Fruit fly (Drosophila melanogaster) whole organism, embryonic: ENCODE measurements around the gene CG43121.

Experiments
- Atf-2 ChIP-seq: fragments of 200-800 bp; sonication (Bioruptor generic); optimal IDR thresholded peaks from 2 replicates; lab custom pipeline; 2016; ENCODE audit warnings: missing biosample characterization, missing genetic modification characterization
- CG10321 ChIP-seq: fragments of 200-800 bp; sonication (Bioruptor generic); IDR thresholded peaks from 2 replicates; pipeline ENCODE4 v1.3.6; 2022; ENCODE audit warnings: missing biosample characterization, missing genetic modification characterization
- CG10431 ChIP-seq: fragments of 200-800 bp; sonication (Bioruptor generic); optimal IDR thresholded peaks from 3 replicates; lab custom pipeline; 2018; ENCODE audit warnings: missing biosample characterization, mild to moderate bottlenecking, missing genetic modification characterization
- CG10565 ChIP-seq: fragments of 200-800 bp; sonication (Bioruptor generic); optimal IDR thresholded peaks from 3 replicates; lab custom pipeline; 2016; ENCODE audit warnings: missing biosample characterization, mild to moderate bottlenecking, missing genetic modification characterization
- CG12299 ChIP-seq: fragments of 200-800 bp; sonication (Bioruptor generic); optimal IDR thresholded peaks from 2 replicates; lab custom pipeline; 2018; ENCODE audit warnings: missing biosample characterization, mild to moderate bottlenecking, missing genetic modification characterization
- CG12659 ChIP-seq: fragments of 200-800 bp; sonication (Bioruptor generic); optimal IDR thresholded peaks from 3 replicates; lab custom pipeline; 2017; ENCODE audit warnings: mild to moderate bottlenecking, missing biosample characterization, missing genetic modification reagents, missing genetic modification characterization
- CG1602 ChIP-seq: fragments of 200-800 bp; sonication (Bioruptor generic); optimal IDR thresholded peaks from 3 replicates; lab custom pipeline; 2016; ENCODE audit warnings: missing biosample characterization, missing genetic modification characterization
- CG17328 ChIP-seq: fragments of 200-800 bp; sonication (Bioruptor generic); IDR thresholded peaks from 2 replicates; pipeline ENCODE4 v1.3.6; 2022; ENCODE audit warnings: missing biosample characterization, missing genetic modification characterization
- CG18011 ChIP-seq: fragments of 200-800 bp; sonication (Bioruptor generic); optimal IDR thresholded peaks from 2 replicates; lab custom pipeline; 2017; ENCODE audit warnings: missing biosample characterization, missing genetic modification characterization, mild to moderate bottlenecking, moderate library complexity, missing genotype
- CG31441 ChIP-seq: fragments of 200-800 bp; sonication (Bioruptor generic); IDR thresholded peaks from 2 replicates; pipeline ENCODE4 v1.3.6; 2022; ENCODE audit warnings: missing biosample characterization, missing genetic modification characterization
- CG32532 ChIP-seq: fragments of 200-800 bp; sonication (Bioruptor generic); IDR thresholded peaks from 2 replicates; pipeline ENCODE4 v1.3.6; 2022; ENCODE audit warnings: missing biosample characterization, missing genetic modification characterization
- CG34224 ChIP-seq: fragments of 200-800 bp; sonication (Bioruptor generic); IDR thresholded peaks from 3 replicates; pipeline ENCODE4 v1.3.6; 2022; ENCODE audit warnings: missing biosample characterization, missing genetic modification characterization; ENCODE audit not compliant: partially characterized antibody
- CG4328 ChIP-seq: fragments of 200-800 bp; sonication (Bioruptor generic); optimal IDR thresholded peaks from 3 replicates; lab custom pipeline; 2017; ENCODE audit warnings: missing biosample characterization, missing genetic modification reagents, missing genetic modification characterization
- CG4854 ChIP-seq: fragments of 200-800 bp; sonication (Bioruptor generic); optimal IDR thresholded peaks from 2 replicates; lab custom pipeline; 2016; ENCODE audit warnings: missing biosample characterization, missing genetic modification characterization, inconsistent platforms
- CG6791 ChIP-seq: fragments of 200-800 bp; sonication (Bioruptor generic); IDR thresholded peaks from 3 replicates; pipeline ENCODE4 v1.3.6; 2022; ENCODE audit warnings: missing biosample characterization, missing genetic modification characterization; ENCODE audit not compliant: partially characterized antibody
- CG7987 ChIP-seq: fragments of 200-800 bp; sonication (Bioruptor generic); optimal IDR thresholded peaks from 2 replicates; lab custom pipeline; 2018; ENCODE audit warnings: missing biosample characterization, mild to moderate bottlenecking, missing genetic modification characterization, moderate library complexity
- CG8290 ChIP-seq, 3 experiments: fragments of 200-800 bp; sonication (Bioruptor generic); optimal IDR thresholded peaks; 2 replicates each; lab custom pipeline; 2016 to 2019; ENCODE audit warnings: missing biosample characterization in 3 of 3, missing genetic modification characterization in 3 of 3, mild to moderate bottlenecking in 2 of 3, moderate library complexity in 1 of 3
- CG8478 ChIP-seq: fragments of >200 bp; optimal IDR thresholded peaks from 2 replicates; lab custom pipeline; 2018
- CG9437 ChIP-seq: fragments of 200-800 bp; sonication (Bioruptor generic); optimal IDR thresholded peaks from 2 replicates; lab custom pipeline; 2018; ENCODE audit warnings: missing biosample characterization, mild to moderate bottlenecking, missing genetic modification characterization
- Drgx ChIP-seq: fragments of 200-800 bp; sonication (Bioruptor generic); IDR thresholded peaks from 2 replicates; pipeline ENCODE4 v1.3.6; 2022; ENCODE audit warnings: missing biosample characterization, missing genetic modification characterization
- Fer2 ChIP-seq: fragments of 200-800 bp; sonication (Bioruptor generic); optimal IDR thresholded peaks from 2 replicates; lab custom pipeline; 2018; ENCODE audit warnings: missing biosample characterization, mild to moderate bottlenecking, missing genetic modification characterization, moderate library complexity
- HHEX ChIP-seq: fragments of 200-800 bp; sonication (Bioruptor generic); optimal IDR thresholded peaks from 3 replicates; lab custom pipeline; 2017; ENCODE audit warnings: missing biosample characterization, mild to moderate bottlenecking, missing genetic modification characterization, missing genetic modification reagents
- Hr51 ChIP-seq, 2 experiments: fragments of 200-800 bp; sonication (Bioruptor generic); optimal IDR thresholded peaks; 2 replicates in 1 of 2; 3 replicates in 1 of 2; lab custom pipeline; 2016 to 2018; ENCODE audit warnings: missing biosample characterization in 2 of 2, missing genetic modification characterization in 2 of 2, mild to moderate bottlenecking in 1 of 2, moderate library complexity in 1 of 2
- Kr ChIP-seq: fragments of 200-800 bp; sonication (Bioruptor generic); optimal IDR thresholded peaks from 2 replicates; lab custom pipeline; 2017; ENCODE audit warnings: missing biosample characterization, mild to moderate bottlenecking, missing genetic modification characterization
- NC2β ChIP-seq: fragments of 200-800 bp; sonication (Bioruptor generic); optimal IDR thresholded peaks from 2 replicates; lab custom pipeline; 2016; ENCODE audit warnings: missing biosample characterization, missing genetic modification characterization
- Taf1 ChIP-seq: fragments of 200-800 bp; sonication (Bioruptor generic); IDR thresholded peaks from 2 replicates; pipeline ENCODE4 v1.3.6; 2022; ENCODE audit warnings: missing biosample characterization, missing genetic modification characterization
- ac ChIP-seq: fragments of 200-800 bp; sonication (Bioruptor generic); optimal IDR thresholded peaks from 3 replicates; lab custom pipeline; 2017; ENCODE audit warnings: missing biosample characterization, mild to moderate bottlenecking, missing genetic modification characterization
- chif ChIP-seq, 2 experiments: fragments of 200-800 bp; sonication (Bioruptor generic); optimal IDR thresholded peaks; 3 replicates each; lab custom pipeline; 2016; ENCODE audit warnings: missing biosample characterization in 2 of 2, missing genetic modification characterization in 2 of 2
- chm ChIP-seq: fragments of 200-800 bp; sonication (Bioruptor generic); IDR thresholded peaks from 2 replicates; pipeline ENCODE4 v1.3.6; 2022; ENCODE audit warnings: missing biosample characterization, missing genetic modification characterization
- cwo ChIP-seq: fragments of 200-800 bp; sonication (Bioruptor generic); optimal IDR thresholded peaks from 3 replicates; lab custom pipeline; 2017; ENCODE audit warnings: missing biosample characterization, missing genetic modification characterization, mild to moderate bottlenecking, moderate library complexity, missing genetic modification reagents
- dm ChIP-seq: fragments of 200-800 bp; sonication (Bioruptor generic); optimal IDR thresholded peaks from 3 replicates; lab custom pipeline; 2016; ENCODE audit warnings: missing biosample characterization, missing genetic modification characterization
- ftz-f1 ChIP-seq: fragments of 200-800 bp; sonication (Bioruptor generic); optimal IDR thresholded peaks from 2 replicates; lab custom pipeline; 2016; ENCODE audit warnings: missing biosample characterization, missing genetic modification characterization
- gsb-n ChIP-seq: fragments of 200-800 bp; sonication (Bioruptor generic); optimal IDR thresholded peaks from 3 replicates; lab custom pipeline; 2018; ENCODE audit warnings: missing biosample characterization, mild to moderate bottlenecking, missing genetic modification characterization
- inv ChIP-seq: fragments of 200-800 bp; sonication (Bioruptor generic); IDR thresholded peaks from 2 replicates; pipeline ENCODE4 v1.3.6; 2022; ENCODE audit warnings: missing biosample characterization, missing genetic modification characterization; ENCODE audit not compliant: partially characterized antibody
- lbe ChIP-seq: fragments of 200-800 bp; sonication (Bioruptor generic); optimal IDR thresholded peaks from 2 replicates; lab custom pipeline; 2016; ENCODE audit warnings: missing biosample characterization, mild to moderate bottlenecking, missing genetic modification characterization
- lmd ChIP-seq: fragments of 200-800 bp; sonication (Bioruptor generic); IDR thresholded peaks from 2 replicates; pipeline ENCODE4 v1.3.6; 2022; ENCODE audit warnings: missing biosample characterization, missing genetic modification characterization
- nmo ChIP-seq: fragments of 200-800 bp; sonication (Bioruptor generic); optimal IDR thresholded peaks from 2 replicates; lab custom pipeline; 2018; ENCODE audit warnings: missing biosample characterization, mild to moderate bottlenecking, missing genetic modification characterization, moderate library complexity
- p53 ChIP-seq: fragments of 200-800 bp; sonication (Bioruptor generic); optimal IDR thresholded peaks from 2 replicates; lab custom pipeline; 2016; ENCODE audit warnings: missing biosample characterization, missing genetic modification characterization
- ranshi ChIP-seq: fragments of 200-800 bp; sonication (Bioruptor generic); IDR thresholded peaks from 2 replicates; pipeline ENCODE4 v1.3.6; 2022; ENCODE audit warnings: missing biosample characterization, missing genetic modification characterization
- scrt ChIP-seq: fragments of 200-800 bp; sonication (Bioruptor generic); optimal IDR thresholded peaks from 2 replicates; lab custom pipeline; 2018; ENCODE audit warnings: missing biosample characterization, mild to moderate bottlenecking, missing genetic modification characterization, moderate library complexity
- sens ChIP-seq: fragments of 200-800 bp; sonication (Bioruptor generic); peaks from one replicate; lab custom pipeline; 2016; ENCODE audit warnings: missing biosample characterization, missing genetic modification characterization
- seq ChIP-seq: fragments of 200-800 bp; sonication (Bioruptor generic); IDR thresholded peaks from 2 replicates; pipeline ENCODE4 v1.3.6; 2022; ENCODE audit warnings: missing biosample characterization, missing genetic modification characterization
- slp2 ChIP-seq: fragments of 200-800 bp; sonication (Bioruptor generic); optimal IDR thresholded peaks from 2 replicates; lab custom pipeline; 2016; ENCODE audit warnings: missing biosample characterization, missing genetic modification characterization
- tna ChIP-seq: fragments of 200-800 bp; sonication (Bioruptor generic); IDR thresholded peaks from 2 replicates; pipeline ENCODE4 v1.3.6; 2022; ENCODE audit warnings: missing biosample characterization, missing genetic modification characterization; ENCODE audit not compliant: partially characterized antibody
- unpg ChIP-seq: fragments of 200-800 bp; sonication (Bioruptor generic); optimal IDR thresholded peaks from 3 replicates; lab custom pipeline; 2018; ENCODE audit warnings: missing biosample characterization, mild to moderate bottlenecking, missing genetic modification characterization, moderate library complexity
- wdn ChIP-seq: fragments of 200-800 bp; sonication (Bioruptor generic); IDR thresholded peaks from 2 replicates; pipeline ENCODE4 v1.3.6; 2022; ENCODE audit warnings: missing biosample characterization, missing genetic modification characterization

CG43121 gene

dm6 chr3L:14659954-14660907 lies 12.0 kb downstream of the CG43121 start (continued):
- peak; percentile 5 for TF ChIP-seq nmo (GFP tag; lab: Kevin White, UChicago)
- TF ChIP-seq dm (GFP tag; lab: Kevin White, UChicago) = no peak
- TF ChIP-seq gsb-n (tag; lab: Kevin White, UChicago) = peak; percentile 19
- TF ChIP-seq lmd (GFP tag; lab: Robert Waterston, UW) = no peak
- TF ChIP-seq HHEX (GFP tag; lab: Kevin White, UChicago) = no peak
- peak; percentile 64 for TF ChIP-seq sens (GFP tag; lab: Kevin White, UChicago)
- no peak for TF ChIP-seq CG10431 (GFP tag; lab: Kevin White, UChicago)
- TF ChIP-seq chm (GFP tag; lab: Robert Waterston, UW) = peak; percentile 38; the same call in 1 of the 2 replicates
- no peak for TF ChIP-seq CG7987 (GFP tag; lab: Kevin White, UChicago)
- TF ChIP-seq scrt (GFP tag; lab: Kevin White, UChicago) = peak; percentile 97
- no peak for TF ChIP-seq Kr (GFP tag; lab: Kevin White, UChicago)
- no peak for TF ChIP-seq CG8290 (GFP tag; optimal IDR thresholded peaks at IDR 0.05; lab: Kevin White, UChicago)
- no peak for TF ChIP-seq CG8290 (tag; optimal IDR thresholded peaks at IDR 0.05; lab: Kevin White, UChicago)
- TF ChIP-seq tna = no peak
- TF ChIP-seq lbe (GFP tag; lab: Kevin White, UChicago) = no peak
- TF ChIP-seq Fer2 (tag; lab: Kevin White, UChicago) = no peak
- no peak for TF ChIP-seq CG8478 (lab: Kevin White, UChicago)
- peak; percentile 9 for TF ChIP-seq unpg (GFP tag; lab: Kevin White, UChicago)
- TF ChIP-seq Drgx (GFP tag; lab: Robert Waterston, UW) = no peak
- no peak for TF ChIP-seq slp2 (GFP tag; lab: Kevin White, UChicago)
- no peak for TF ChIP-seq CG12299 (tag; lab: Kevin White, UChicago)
- no peak for TF ChIP-seq NC2β
- no peak for TF ChIP-seq Atf-2 (GFP tag; lab: Kevin White, UChicago)
- no peak for TF ChIP-seq ranshi (GFP tag; lab: Robert Waterston, UW)
- peak in 1 of 2 experiments; percentile 1 for TF ChIP-seq Hr51 (GFP tag; optimal IDR thresholded peaks at IDR 0.05; lab: Kevin White, UChicago)
- peak; percentile 25; the same call in 1 of the 2 replicates for TF ChIP-seq CG31441 (GFP tag; lab: Robert Waterston, UW)
- no peak for TF ChIP-seq CG12659 (GFP tag; lab: Kevin White, UChicago)
- TF ChIP-seq CG4854 (GFP tag; lab: Kevin White, UChicago) = no peak
- TF ChIP-seq CG6791 = no peak
- TF ChIP-seq CG10321 (GFP tag; lab: Robert Waterston, UW) = no peak
- no peak for TF ChIP-seq CG18011 (GFP tag; lab: Kevin White, UChicago)
- TF ChIP-seq CG10565 (GFP tag; lab: Kevin White, UChicago) = no peak
- TF ChIP-seq CG9437 (GFP tag; lab: Kevin White, UChicago) = no peak
- no peak for TF ChIP-seq CG17328
- no peak for TF ChIP-seq inv
- no peak for TF ChIP-seq ftz-f1 (GFP tag; lab: Kevin White, UChicago)
- no peak for TF ChIP-seq cwo (GFP tag; lab: Kevin White, UChicago)
- no peak for TF ChIP-seq CG34224 (GFP tag; lab: Robert Waterston, UW)
- TF ChIP-seq ac (GFP tag; lab: Kevin White, UChicago) = no peak
- TF ChIP-seq Taf1 (GFP tag; lab: Robert Waterston, UW) = no peak
- no peak for TF ChIP-seq CG1602
- TF ChIP-seq seq (GFP tag; lab: Robert Waterston, UW) = peak; percentile 24; the same call in 1 of the 2 replicates
- TF ChIP-seq CG4328 (GFP tag; lab: Kevin White, UChicago) = no peak
- no peak for TF ChIP-seq p53 (GFP tag; lab: Kevin White, UChicago)
- no peak for TF ChIP-seq chif (GFP tag; optimal IDR thresholded peaks at IDR 0.05; lab: Kevin White, UChicago)
- TF ChIP-seq wdn (GFP tag; lab: Robert Waterston, UW) = no peak
- no peak for TF ChIP-seq CG32532 (GFP tag; lab: Robert Waterston, UW)
- TF ChIP-seq, all 482 proteins: peak for 46
